Fruit fly (Drosophila melanogaster) whole organism, pupa: Measurements from ENCODE around the gene HIP-R.

ENCODE experiments used
- CG15710 ChIP-seq: fragments of 200-800 bp; sonication (Bioruptor generic); optimal IDR thresholded peaks from 2 replicates; lab custom pipeline; 2018; ENCODE audit warnings: missing biosample characterization, mild to moderate bottlenecking, missing genetic modification characterization, moderate library complexity
- CG34367 ChIP-seq: fragments of 200-800 bp; sonication (Bioruptor generic); optimal IDR thresholded peaks from 2 replicates; lab custom pipeline; 2018; ENCODE audit warnings: missing biosample characterization, mild to moderate bottlenecking, missing genetic modification characterization

- TF ChIP-seq CG34367 (tag; lab: Kevin White, UChicago): no peak
- no peak for TF ChIP-seq CG15710 (tag; lab: Kevin White, UChicago)
These were observed 25.5 kb upstream of the HIP-R start for dm6 chrX:3764223-3764622.
